Fruit fly (Drosophila melanogaster) whole organism, prepupa: ENCODE results near the gene BckdhA.

Experiments used
- CG10631 ChIP-seq: fragments of 200-800 bp; sonication (Bioruptor generic); optimal IDR thresholded peaks from 2 replicates; lab custom pipeline; 2016; ENCODE audit warnings: missing biosample characterization, missing genetic modification characterization
- CG10669 ChIP-seq: fragments of 200-800 bp; sonication (Bioruptor generic); optimal IDR thresholded peaks from 3 replicates; lab custom pipeline; 2018; ENCODE audit warnings: missing biosample characterization, mild to moderate bottlenecking, missing genetic modification characterization, moderate library complexity
- CG11762 ChIP-seq: fragments of 200-800 bp; sonication (Bioruptor generic); optimal IDR thresholded peaks from 3 replicates; lab custom pipeline; 2016; ENCODE audit warnings: missing biosample characterization, missing genetic modification characterization; ENCODE audit not compliant: insufficient read depth
- CG31627 ChIP-seq: fragments of 200-800 bp; sonication (Bioruptor generic); optimal IDR thresholded peaks from 3 replicates; lab custom pipeline; 2016; ENCODE audit warnings: missing biosample characterization, missing genetic modification characterization
- CG32006 ChIP-seq: fragments of 200-800 bp; sonication (Bioruptor generic); optimal IDR thresholded peaks from 3 replicates; lab custom pipeline; 2017; ENCODE audit warnings: missing biosample characterization, mild to moderate bottlenecking, missing genetic modification characterization
- CG3919 ChIP-seq: fragments of 200-800 bp; sonication (Bioruptor generic); optimal IDR thresholded peaks from 3 replicates; lab custom pipeline; 2016; ENCODE audit warnings: missing biosample characterization, missing genetic modification characterization
- CG4318 ChIP-seq: fragments of 200-800 bp; sonication (Bioruptor generic); optimal IDR thresholded peaks from 3 replicates; lab custom pipeline; 2017; ENCODE audit warnings: missing biosample characterization, mild to moderate bottlenecking, missing genetic modification characterization
- CG6163 ChIP-seq: fragments of 200-800 bp; sonication (Bioruptor generic); IDR thresholded peaks from 3 replicates; pipeline ENCODE4 v1.3.6; 2022; ENCODE audit warnings: missing biosample characterization, missing genetic modification characterization
- CG6276 ChIP-seq: fragments of 200-800 bp; sonication (Bioruptor generic); optimal IDR thresholded peaks from 2 replicates; lab custom pipeline; 2017; ENCODE audit warnings: missing biosample characterization, mild to moderate bottlenecking, missing genetic modification characterization
- CG6808 ChIP-seq: fragments of 200-800 bp; sonication (Bioruptor generic); optimal IDR thresholded peaks from 3 replicates; lab custom pipeline; 2017; ENCODE audit warnings: missing biosample characterization, missing genetic modification characterization, mild to moderate bottlenecking, moderate library complexity, missing genetic modification reagents
- CG6854 ChIP-seq: fragments of 200-800 bp; sonication (Bioruptor generic); optimal IDR thresholded peaks from 2 replicates; lab custom pipeline; 2017; ENCODE audit warnings: missing biosample characterization, mild to moderate bottlenecking, missing genetic modification characterization
- CG7368 ChIP-seq: fragments of 200-800 bp; sonication (Bioruptor generic); optimal IDR thresholded peaks from 3 replicates; lab custom pipeline; 2016; ENCODE audit warnings: missing biosample characterization, missing genetic modification characterization
- CG8319 ChIP-seq: fragments of 200-800 bp; sonication (Bioruptor generic); optimal IDR thresholded peaks from 3 replicates; lab custom pipeline; 2016; ENCODE audit warnings: missing biosample characterization, missing genetic modification characterization
- CG8632 ChIP-seq: fragments of 200-800 bp; sonication (Bioruptor generic); optimal IDR thresholded peaks from 3 replicates; lab custom pipeline; 2016; ENCODE audit warnings: missing biosample characterization, missing genetic modification characterization
- Eip75B ChIP-seq: fragments of 200-800 bp; sonication (Bioruptor generic); optimal IDR thresholded peaks from 3 replicates; lab custom pipeline; 2016; ENCODE audit warnings: missing biosample characterization, missing genetic modification characterization
- Eip78C ChIP-seq: fragments of 200-800 bp; sonication (Bioruptor generic); peaks from one replicate; lab custom pipeline; 2016; ENCODE audit warnings: missing biosample characterization, missing genetic modification characterization
- Eip93F ChIP-seq: fragments of 200-800 bp; sonication (Bioruptor generic); optimal IDR thresholded peaks from 2 replicates; lab custom pipeline; 2016; ENCODE audit warnings: missing biosample characterization, mild to moderate bottlenecking, missing genetic modification characterization
- Ets21C ChIP-seq: fragments of 200-800 bp; sonication (Bioruptor generic); optimal IDR thresholded peaks from 3 replicates; lab custom pipeline; 2016; ENCODE audit warnings: missing biosample characterization, missing genetic modification characterization
- Ets96B ChIP-seq: fragments of 200-800 bp; optimal IDR thresholded peaks from 2 replicates; lab custom pipeline; 2019; ENCODE audit warnings: missing biosample characterization, mild to moderate bottlenecking, missing genetic modification characterization, moderate library complexity
- Gug ChIP-seq: fragments of 200-800 bp; sonication (Bioruptor generic); IDR thresholded peaks from 2 replicates; pipeline ENCODE4 v1.3.6; 2022; ENCODE audit warnings: missing biosample characterization, missing genetic modification characterization
- Hr38 ChIP-seq: sonication (Bioruptor generic); optimal IDR thresholded peaks from 2 replicates; lab custom pipeline; 2016; ENCODE audit warnings: missing biosample characterization, missing genetic modification characterization
- Hr39 ChIP-seq: fragments of 200-800 bp; sonication (Bioruptor generic); optimal IDR thresholded peaks from 2 replicates; lab custom pipeline; 2016; ENCODE audit warnings: missing biosample characterization, missing genetic modification characterization
- Hr4 ChIP-seq: fragments of 200-800 bp; sonication (Bioruptor generic); optimal IDR thresholded peaks from 3 replicates; lab custom pipeline; 2016; ENCODE audit warnings: missing biosample characterization, missing genetic modification characterization
- OdsH ChIP-seq: fragments of 200-800 bp; sonication (Bioruptor generic); optimal IDR thresholded peaks from 3 replicates; lab custom pipeline; 2016; ENCODE audit warnings: missing biosample characterization, missing genetic modification characterization
- Smox ChIP-seq: fragments of 200-800 bp; sonication (Bioruptor generic); optimal IDR thresholded peaks from 3 replicates; lab custom pipeline; 2016; ENCODE audit warnings: missing biosample characterization, missing genetic modification characterization
- Sox15 ChIP-seq: fragments of 200-800 bp; sonication (Bioruptor generic); optimal IDR thresholded peaks from 3 replicates; lab custom pipeline; 2016; ENCODE audit warnings: missing biosample characterization, missing genetic modification characterization
- acj6 ChIP-seq: fragments of 200-800 bp; sonication (Bioruptor generic); optimal IDR thresholded peaks from 3 replicates; lab custom pipeline; 2016; ENCODE audit warnings: missing biosample characterization, missing genetic modification characterization
- cyc ChIP-seq: fragments of 200-800 bp; sonication (Bioruptor generic); optimal IDR thresholded peaks from 3 replicates; lab custom pipeline; 2016; ENCODE audit warnings: missing biosample characterization, missing genetic modification characterization
- dsx ChIP-seq: fragments of 200-800 bp; optimal IDR thresholded peaks from 3 replicates; lab custom pipeline; 2019; ENCODE audit warnings: missing biosample characterization, mild to moderate bottlenecking, missing genetic modification characterization, moderate library complexity; ENCODE audit not compliant: poor library complexity, severe bottlenecking
- eg ChIP-seq: fragments of 200-800 bp; sonication (Bioruptor generic); IDR thresholded peaks from 3 replicates; pipeline ENCODE4 v1.3.6; 2022; ENCODE audit warnings: missing biosample characterization, missing genetic modification characterization
- esn ChIP-seq: fragments of 200-800 bp; sonication (Bioruptor generic); optimal IDR thresholded peaks from 2 replicates; lab custom pipeline; 2016; ENCODE audit warnings: missing biosample characterization, mild to moderate bottlenecking, missing genetic modification characterization, moderate library complexity
- fd59A ChIP-seq: fragments of 200-800 bp; sonication (Bioruptor generic); optimal IDR thresholded peaks from 2 replicates; lab custom pipeline; 2017; ENCODE audit warnings: missing biosample characterization, mild to moderate bottlenecking, missing genetic modification characterization, missing genetic modification reagents
- fkh ChIP-seq: fragments of 200-800 bp; sonication (Bioruptor generic); optimal IDR thresholded peaks from 3 replicates; lab custom pipeline; 2017; ENCODE audit warnings: missing biosample characterization, mild to moderate bottlenecking, missing genetic modification characterization, moderate library complexity
- net ChIP-seq: fragments of 200-800 bp; sonication (Bioruptor generic); optimal IDR thresholded peaks from 3 replicates; lab custom pipeline; 2016; ENCODE audit warnings: missing biosample characterization, missing genetic modification characterization
- pdm3 ChIP-seq: fragments of 200-800 bp; sonication (Bioruptor generic); optimal IDR thresholded peaks from 3 replicates; lab custom pipeline; 2016; ENCODE audit warnings: missing biosample characterization, missing genetic modification characterization
- salr ChIP-seq, 2 experiments: fragments of 200-800 bp; sonication (Bioruptor generic); optimal IDR thresholded peaks; 3 replicates each; lab custom pipeline; 2016 to 2018; ENCODE audit warnings: missing biosample characterization in 2 of 2, missing genetic modification characterization in 2 of 2, mild to moderate bottlenecking in 1 of 2
- spab ChIP-seq: fragments of 200-800 bp; sonication (Bioruptor generic); optimal IDR thresholded peaks from 2 replicates; lab custom pipeline; 2017; ENCODE audit warnings: missing biosample characterization, mild to moderate bottlenecking, missing genetic modification characterization, missing genetic modification reagents
- ss ChIP-seq, 2 experiments: fragments of 200-800 bp; sonication (Bioruptor generic); optimal IDR thresholded peaks; 2 replicates in 1 of 2; 3 replicates in 1 of 2; lab custom pipeline; 2017 to 2018; ENCODE audit warnings: mild to moderate bottlenecking in 2 of 2, missing biosample characterization in 2 of 2, missing genetic modification characterization in 2 of 2, moderate library complexity in 1 of 2
- vri ChIP-seq: fragments of 200-800 bp; sonication (Bioruptor generic); optimal IDR thresholded peaks from 3 replicates; lab custom pipeline; 2016; ENCODE audit warnings: missing biosample characterization, mild to moderate bottlenecking, missing genetic modification characterization

The BckdhA gene

DNA sequence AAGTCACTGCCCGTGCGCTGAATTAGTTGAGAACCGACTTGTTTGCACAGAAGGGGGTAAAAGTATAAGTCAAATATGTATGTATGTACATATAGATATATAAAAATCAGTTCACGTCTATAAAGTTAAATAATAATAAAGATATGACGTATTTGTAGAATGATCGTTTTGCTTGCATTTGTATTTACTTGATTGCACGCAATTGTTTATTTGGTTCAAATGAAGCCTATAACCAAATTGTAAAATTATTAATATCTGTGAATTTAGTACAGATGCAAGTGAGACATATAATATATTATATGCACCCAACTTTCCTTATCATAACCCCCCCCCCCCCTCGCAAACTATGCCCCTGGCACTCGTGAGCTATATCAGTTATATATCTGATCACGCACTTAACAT, 45.0 kb downstream of the BckdhA start (continued):
- no peak for TF ChIP-seq Ets21C (GFP tag; lab: Kevin White, UChicago)
- TF ChIP-seq ss (GFP tag; optimal IDR thresholded peaks at IDR 0.05; lab: Kevin White, UChicago), result peak; percentile 36 to 50
- peak; percentile 4 for TF ChIP-seq acj6 (GFP tag; lab: Kevin White, UChicago)
- peak; percentile 55 for TF ChIP-seq Ets96B (tag; lab: Kevin White, UChicago)
- peak; percentile 45 for TF ChIP-seq CG3919 (GFP tag; lab: Kevin White, UChicago)
- peak; percentile 44 for TF ChIP-seq CG8632
- TF ChIP-seq CG6808 (GFP tag; lab: Kevin White, UChicago), result peak; percentile 56
- TF ChIP-seq CG32006 (GFP tag; lab: Kevin White, UChicago), result peak; percentile 17
- peak; percentile 18 for TF ChIP-seq fd59A
- peak; percentile 10 for TF ChIP-seq Sox15 (GFP tag; lab: Kevin White, UChicago)
- peak; percentile 4 for TF ChIP-seq esn
- peak; percentile 39 for TF ChIP-seq spab (GFP tag; lab: Kevin White, UChicago)
- TF ChIP-seq CG4318, result no peak
- TF ChIP-seq CG6854 (GFP tag; lab: Kevin White, UChicago), result no peak
- peak; percentile 17 for TF ChIP-seq vri
- peak; percentile 41 for TF ChIP-seq CG10631 (GFP tag; lab: Kevin White, UChicago)
- TF ChIP-seq net, result peak; percentile 47
- TF ChIP-seq, all 60 proteins: peak for 36

DNA sequence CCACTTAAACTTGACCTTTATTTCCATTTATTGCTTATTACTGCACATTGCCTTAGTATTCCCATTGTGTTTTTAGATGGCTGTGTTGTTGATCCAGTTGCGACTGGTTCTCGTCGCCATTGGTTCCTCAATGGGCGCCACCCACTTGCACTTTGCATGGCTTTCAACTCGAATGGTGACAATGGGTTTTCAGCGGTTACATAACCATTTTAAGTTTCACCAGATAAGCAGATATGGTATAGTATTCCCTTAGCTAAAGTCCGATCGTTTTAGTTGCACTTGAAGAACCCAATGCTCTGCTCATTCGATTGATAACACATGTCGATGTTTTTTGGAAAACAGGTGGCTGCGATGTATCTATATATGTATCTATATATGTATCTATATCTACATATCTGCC, 46.4 kb downstream of the BckdhA start:
- TF ChIP-seq vri, result peak; percentile 32
- peak in 1 of 2 experiments; percentile 17 for TF ChIP-seq ss (GFP tag; optimal IDR thresholded peaks at IDR 0.05; lab: Kevin White, UChicago)
- no peak for TF ChIP-seq pdm3 (GFP tag; lab: Kevin White, UChicago)
- peak; percentile 15 for TF ChIP-seq Eip78C

DNA sequence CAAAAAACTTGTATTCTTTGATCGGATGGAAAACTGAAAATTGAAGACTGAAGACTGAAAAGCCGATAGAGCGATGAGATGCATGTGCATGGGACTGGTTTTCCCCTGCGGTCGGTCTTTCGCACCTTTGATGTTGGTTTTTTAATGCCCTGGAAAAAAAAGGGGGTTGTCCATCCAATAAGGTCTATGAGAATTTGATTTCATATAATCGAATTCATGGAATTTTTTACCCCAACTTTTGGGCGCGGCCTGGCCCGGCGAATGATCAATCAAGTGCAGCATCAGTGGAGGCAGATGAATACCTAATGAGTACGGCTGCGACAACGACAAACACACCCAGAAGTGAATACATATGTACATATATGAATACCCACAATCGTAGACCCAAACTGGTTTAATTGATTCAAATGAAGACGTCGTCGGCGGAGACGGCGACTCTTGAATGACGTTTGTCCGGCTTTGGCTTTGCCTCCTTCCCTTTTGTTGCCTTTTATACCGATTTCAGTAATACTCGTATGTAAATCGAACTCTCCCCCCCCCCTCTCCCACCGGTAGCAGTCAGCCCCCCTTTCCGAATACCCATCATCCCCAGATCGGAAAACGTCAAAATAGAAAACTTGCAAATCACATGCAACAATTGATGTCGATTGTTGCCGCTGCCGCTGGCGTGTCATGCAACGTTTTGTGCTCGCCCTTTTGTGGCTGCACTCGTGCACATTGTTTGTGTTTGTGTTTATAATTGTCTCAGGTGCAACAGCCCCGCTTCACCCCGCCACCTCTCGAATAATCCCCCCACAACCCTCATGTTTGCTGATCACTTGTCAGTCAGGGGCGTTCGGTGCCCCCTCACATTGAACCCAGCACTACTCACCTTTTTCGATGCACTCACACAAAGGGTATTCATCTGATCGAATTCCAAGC, 47.7 kb downstream of the BckdhA start:
- TF ChIP-seq fkh (GFP tag; lab: Kevin White, UChicago), result peak; percentile 67
- no peak for TF ChIP-seq Smox (GFP tag; lab: Kevin White, UChicago)
- peak in 1 of 2 experiments; percentile 63 for TF ChIP-seq ss (GFP tag; optimal IDR thresholded peaks at IDR 0.05; lab: Kevin White, UChicago)
- TF ChIP-seq CG31627 (GFP tag; lab: Kevin White, UChicago), result no peak

DNA sequence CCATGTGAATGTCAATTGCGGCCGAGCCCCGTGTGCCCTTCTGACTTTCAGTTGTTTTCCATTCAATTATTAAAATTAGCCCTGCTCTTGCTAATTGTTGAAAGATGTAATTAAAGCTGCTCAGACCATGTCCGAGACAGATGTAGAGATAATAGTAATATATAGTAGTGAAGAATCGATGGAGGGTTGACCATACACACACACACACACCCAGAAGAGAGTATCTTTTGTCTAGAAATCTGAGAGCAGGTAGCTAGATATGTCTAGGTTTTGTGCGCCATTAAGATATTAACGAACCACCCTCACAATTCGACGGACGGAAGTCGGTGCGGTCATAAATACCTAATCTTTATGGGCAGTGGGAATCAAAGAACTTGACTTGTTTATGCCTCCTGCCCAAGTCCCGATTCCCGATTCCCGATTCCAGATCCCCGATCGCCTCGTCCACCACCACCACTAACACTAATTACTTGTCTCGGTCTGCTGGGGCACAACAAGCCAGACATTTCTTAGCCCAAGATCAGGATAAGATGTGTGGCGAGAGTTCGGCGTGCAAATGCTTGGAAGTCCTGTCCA, 48.9 kb downstream of the BckdhA start:
- TF ChIP-seq Hr38 (GFP tag; lab: Kevin White, UChicago) (no peak), CG8319 (no peak), pdm3 (GFP tag; lab: Kevin White, UChicago) (no peak), Smox (GFP tag; lab: Kevin White, UChicago) (no peak), CG7368 (GFP tag; lab: Kevin White, UChicago) (no peak), Hr4 (GFP tag; lab: Kevin White, UChicago) (no peak), fkh (GFP tag; lab: Kevin White, UChicago) (no peak), spab (GFP tag; lab: Kevin White, UChicago) (no peak)

DNA sequence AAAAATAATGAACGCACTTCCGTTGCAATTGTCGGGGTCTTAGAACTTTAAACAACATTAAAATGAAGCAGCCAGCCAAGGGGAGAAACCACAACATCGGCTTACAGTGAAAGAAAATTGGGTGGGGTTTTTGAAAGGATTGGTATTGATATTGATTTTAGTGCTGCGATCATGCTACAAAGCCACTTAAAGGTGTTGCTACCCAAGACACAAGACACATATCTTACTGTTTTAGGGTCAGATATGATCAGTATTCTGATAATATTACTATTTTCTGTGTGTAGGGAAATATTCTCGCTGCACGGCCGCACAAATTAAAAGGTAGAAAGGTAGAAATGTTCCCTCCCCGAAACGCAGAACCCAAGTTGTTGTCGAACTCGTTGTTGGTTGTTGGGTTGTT, 49.5 kb downstream of the BckdhA start:
- TF ChIP-seq CG6276 (GFP tag; lab: Kevin White, UChicago) (no peak), OdsH (GFP tag; lab: Kevin White, UChicago) (peak; percentile 61), ss (GFP tag; optimal IDR thresholded peaks at IDR 0.05; lab: Kevin White, UChicago) (peak; percentile 28 to 35), Gug (GFP tag; lab: Robert Waterston, UW) (no peak; the same call in 1 of the 2 replicates), Eip75B (peak; percentile 65), CG11762 (GFP tag; lab: Kevin White, UChicago) (peak; percentile 17), cyc (peak; percentile 56), Eip93F (no peak), Hr39 (GFP tag; lab: Kevin White, UChicago) (peak; percentile 57), CG10669 (peak; percentile 69), eg (GFP tag; lab: Robert Waterston, UW) (no peak), CG6854 (GFP tag; lab: Kevin White, UChicago) (peak; percentile 7), CG10631 (GFP tag; lab: Kevin White, UChicago) (peak; percentile 69), CG8632 (peak; percentile 35), Sox15 (GFP tag; lab: Kevin White, UChicago) (no peak), Ets96B (tag; lab: Kevin White, UChicago) (peak; percentile 71), CG6163 (GFP tag; lab: Robert Waterston, UW) (peak; percentile 65; the same call in 2 of the 3 replicates), vri (peak; percentile 13), dsx (peak; percentile 61), salr (GFP tag; optimal IDR thresholded peaks at IDR 0.05; lab: Kevin White, UChicago) (peak; percentile 43 to 48), net (peak; percentile 31), spab (GFP tag; lab: Kevin White, UChicago) (peak; percentile 65)
